Worm (Caenorhabditis elegans) whole organism, early embryonic: ENCODE data around the gene Y48C3A.18.
A peak's percentile ranks its signal among the peaks of the same experiment; 100 is the strongest.

Source experiments
- B0310.2 ChIP-seq: sonication (generic microtip); optimal IDR thresholded peaks from 2 replicates; lab custom pipeline; 2016; ENCODE audit warnings: mild to moderate bottlenecking, missing genetic modification characterization, missing compliant biosample characterization
- F13C5.2 ChIP-seq: sonication (generic microtip); optimal IDR thresholded peaks from 2 replicates; lab custom pipeline; 2017; ENCODE audit warnings: mild to moderate bottlenecking, missing genetic modification characterization, inconsistent platforms, missing compliant biosample characterization
- aly-1 ChIP-seq: sonication (generic microtip); optimal IDR thresholded peaks from 2 replicates; lab custom pipeline; 2016; ENCODE audit warnings: missing genetic modification characterization, missing compliant biosample characterization
- ama-1 ChIP-seq: fragments of 150-350 bp; optimal IDR thresholded peaks from 2 replicates; lab custom pipeline; 2014
- ceh-36 ChIP-seq: sonication (generic microtip); optimal IDR thresholded peaks from 2 replicates; lab custom pipeline; 2016; ENCODE audit warnings: missing genetic modification characterization, inconsistent platforms, missing compliant biosample characterization
- ets-7 ChIP-seq: sonication (generic microtip); optimal IDR thresholded peaks from 2 replicates; lab custom pipeline; 2016; ENCODE audit warnings: missing genotype, missing genetic modification characterization, missing compliant biosample characterization
- flt-1 ChIP-seq: fragments of 200-800 bp; sonication (Bioruptor generic); IDR thresholded peaks from 2 replicates; pipeline ENCODE4 v1.3.6; 2022; ENCODE audit warnings: missing genetic modification characterization, missing compliant biosample characterization
- hmbx-1 ChIP-seq: sonication (generic microtip); optimal IDR thresholded peaks from 2 replicates; lab custom pipeline; 2016; ENCODE audit warnings: mild to moderate bottlenecking, missing genetic modification characterization, missing compliant biosample characterization
- hmg-4 ChIP-seq: fragments of 200-800 bp; sonication (Bioruptor generic); optimal IDR thresholded peaks from 2 replicates; lab custom pipeline; 2018; ENCODE audit warnings: mild to moderate bottlenecking, missing genetic modification characterization, missing compliant biosample characterization
- hnd-1 ChIP-seq: sonication (generic microtip); optimal IDR thresholded peaks from 2 replicates; lab custom pipeline; 2016; ENCODE audit warnings: missing genetic modification characterization, missing compliant biosample characterization
- pes-1 ChIP-seq: fragments of 200-800 bp; sonication (Bioruptor generic); IDR thresholded peaks from 2 replicates; pipeline ENCODE4 v1.3.6; 2022; ENCODE audit warnings: missing genetic modification reagents, missing genetic modification characterization, missing compliant biosample characterization
- scrt-1 ChIP-seq: fragments of 200-800 bp; sonication (Bioruptor generic); IDR thresholded peaks from 2 replicates; pipeline ENCODE4 v1.3.6; 2022; ENCODE audit warnings: missing genetic modification characterization, missing compliant biosample characterization
- sea-1 ChIP-seq: fragments of 200-800 bp; sonication (Bioruptor generic); conservative IDR thresholded peaks from 2 replicates; pipeline ENCODE4 v1.3.6; 2022; ENCODE audit warnings: missing genetic modification characterization, missing compliant biosample characterization
- tbx-11 ChIP-seq: fragments of 200-800 bp; sonication (Bioruptor generic); IDR thresholded peaks from 2 replicates; pipeline ENCODE4 v1.3.6; 2022; ENCODE audit warnings: missing genetic modification characterization, missing compliant biosample characterization
- tbx-37 ChIP-seq: fragments of 200-800 bp; sonication (Bioruptor generic); conservative IDR thresholded peaks from 2 replicates; pipeline ENCODE4 v1.3.6; 2022; ENCODE audit warnings: missing genetic modification reagents, missing genetic modification characterization, missing compliant biosample characterization
- tra-4 ChIP-seq: sonication (generic microtip); optimal IDR thresholded peaks from 2 replicates; lab custom pipeline; 2017; ENCODE audit warnings: missing genetic modification characterization, missing compliant biosample characterization

The Y48C3A.18 gene

DNA sequence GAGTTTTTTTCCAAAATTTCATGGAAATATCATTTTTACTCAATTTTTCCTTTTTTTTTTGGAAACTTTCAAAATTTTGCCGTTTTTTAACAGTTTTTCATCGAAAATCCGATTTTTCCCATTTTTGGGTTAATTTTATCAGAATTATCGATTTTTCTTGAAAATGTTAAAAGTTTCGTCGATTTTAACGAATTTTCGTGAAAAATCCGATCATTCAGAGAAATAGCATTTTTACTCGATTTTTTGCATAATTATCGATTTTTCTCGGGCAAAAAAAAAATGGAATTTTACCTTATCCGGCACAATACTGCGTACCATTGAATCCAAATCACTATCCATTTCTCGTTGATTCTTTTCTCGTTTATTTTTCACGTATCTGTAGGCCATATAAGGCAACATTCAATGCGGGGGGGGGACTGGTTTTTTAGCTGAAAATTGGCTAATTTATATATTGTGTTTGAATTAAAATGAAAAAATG lies 34.8 kb downstream of the Y48C3A.18 start, which contains the start of gene tbc-14:
Gene tbc-14, minus strand, starts transcription at position 428 of the 478 bp plus-strand sequence.
- TF ChIP-seq tra-4 (tag; lab: Kevin White, UChicago): no peak
- TF ChIP-seq ama-1 (lab: Kevin White, UChicago): no peak

ce11 chrII:13447668-13448067 lies 35.2 kb downstream of the Y48C3A.18 start:
- no peak for TF ChIP-seq aly-1 (tag; lab: Kevin White, UChicago)
- TF ChIP-seq ets-7 (tag; lab: Kevin White, UChicago): no peak
- TF ChIP-seq F13C5.2 (tag; lab: Kevin White, UChicago): peak; percentile 21

ce11 chrII:13451321-13451720 lies 38.9 kb downstream of the Y48C3A.18 start:
- TF ChIP-seq B0310.2 (tag; lab: Kevin White, UChicago) (no peak), ceh-36 (tag; lab: Kevin White, UChicago) (no peak), tbx-11 (no peak), ama-1 (lab: Kevin White, UChicago) (no peak), tra-4 (tag; lab: Kevin White, UChicago) (no peak), aly-1 (tag; lab: Kevin White, UChicago) (no peak), sea-1 (GFP tag; lab: Robert Waterston, UW) (no peak), pes-1 (no peak), F13C5.2 (tag; lab: Kevin White, UChicago) (no peak), tbx-37 (GFP tag; lab: Robert Waterston, UW) (no peak), hmg-4 (no peak), ets-7 (tag; lab: Kevin White, UChicago) (no peak)

DNA sequence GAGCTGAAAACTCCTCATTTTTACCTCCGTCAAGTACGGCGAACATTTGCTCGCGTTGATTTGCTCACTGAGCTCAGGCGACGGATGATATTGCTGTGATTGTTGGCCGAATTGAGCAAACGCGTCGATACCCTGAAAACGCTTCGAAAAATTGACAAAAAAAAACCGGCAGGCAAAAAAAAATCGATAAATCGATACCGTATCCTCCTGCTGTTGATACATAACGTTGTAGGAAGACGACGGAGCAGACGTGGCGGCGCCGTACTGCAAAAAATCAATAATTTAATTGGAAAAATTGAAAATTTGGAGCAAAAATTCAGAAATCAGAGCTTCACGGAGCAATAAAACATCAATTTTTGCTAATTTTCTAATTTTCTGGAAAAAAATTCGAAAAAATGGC lies 42.4 kb downstream of the Y48C3A.18 start:
- no peak for TF ChIP-seq B0310.2 (tag; lab: Kevin White, UChicago)
- no peak for TF ChIP-seq aly-1 (tag; lab: Kevin White, UChicago)
- no peak for TF ChIP-seq hnd-1
- TF ChIP-seq flt-1 (GFP tag; lab: Robert Waterston, UW): no peak
- TF ChIP-seq scrt-1 (GFP tag; lab: Robert Waterston, UW): no peak
- no peak for TF ChIP-seq ama-1 (lab: Kevin White, UChicago)
- TF ChIP-seq tbx-11: no peak
- no peak for TF ChIP-seq tra-4 (tag; lab: Kevin White, UChicago)

- TF ChIP-seq B0310.2 (tag; lab: Kevin White, UChicago) (peak; percentile 45), tbx-11 (no peak), hmbx-1 (tag; lab: Kevin White, UChicago) (no peak), hmg-4 (peak; percentile 52), hnd-1 (no peak), ets-7 (tag; lab: Kevin White, UChicago) (no peak), aly-1 (tag; lab: Kevin White, UChicago) (no peak)
Measured at ce11 chrII:13456622-13457021, 44.2 kb downstream of the Y48C3A.18 start.

DNA sequence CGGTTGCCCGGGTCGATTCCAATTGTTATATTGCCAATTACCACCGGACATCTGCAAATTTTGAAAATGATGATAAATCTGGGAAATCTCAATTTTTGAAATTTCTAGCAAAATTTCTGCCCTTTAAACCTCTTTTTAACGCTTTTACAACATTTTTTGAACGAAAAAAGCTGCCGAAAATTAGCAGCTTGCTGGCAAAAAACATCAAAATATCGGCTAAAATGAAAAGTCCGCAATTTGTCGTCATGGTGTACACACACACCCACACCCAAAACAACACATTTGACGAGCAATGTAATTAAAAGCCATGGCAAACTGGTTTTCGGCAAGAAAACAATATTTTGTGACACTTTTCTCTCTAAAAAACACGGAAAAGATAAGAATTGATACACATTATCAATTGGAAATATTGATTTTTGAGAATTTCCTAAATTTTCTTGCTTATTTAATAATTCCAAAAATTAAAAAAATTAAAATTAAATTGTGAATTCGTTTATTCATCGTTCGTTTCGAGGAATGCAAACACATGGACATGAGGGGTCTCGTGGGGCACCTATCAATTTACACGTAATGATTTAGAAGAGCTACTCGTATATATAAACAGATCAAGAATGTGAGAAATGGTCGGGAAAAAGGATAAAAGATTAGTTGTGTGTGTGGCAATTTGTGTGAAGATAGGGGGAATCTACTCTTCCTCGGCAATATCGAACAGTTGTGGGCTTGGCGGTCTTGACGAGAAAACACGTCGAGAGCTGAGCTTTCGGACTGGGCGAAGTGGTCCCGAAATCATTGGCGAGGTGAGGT lies 48.4 kb downstream of the Y48C3A.18 start, which contains the start of gene pqn-27:
Gene pqn-27, minus strand, starts transcription at position 51 of the 804 bp plus-strand sequence.
- TF ChIP-seq ama-1 (lab: Kevin White, UChicago): peak; percentile 83
- TF ChIP-seq ets-7 (tag; lab: Kevin White, UChicago): no peak

ce11 chrII:13461604-13462375 lies 49.4 kb downstream of the Y48C3A.18 start:
- TF ChIP-seq ets-7 (tag; lab: Kevin White, UChicago) (peak; percentile 10), ama-1 (lab: Kevin White, UChicago) (no peak), hmg-4 (peak; percentile 66)
